Fruit fly (Drosophila melanogaster): ENCODE results near the gene CG7164.
A peak's percentile ranks its signal among the peaks of the same experiment; 100 is the strongest.

CG7164 gene

dm6 chr2L:7799804-7800433, 18.7 kb downstream of the CG7164 start, which contains the start of the genes Herp and r2d2 (continued):
- TF ChIP-seq vri (GFP tag; optimal IDR thresholded peaks at IDR 0.05) (peak; percentile 70), CG8632 (GFP tag; optimal IDR thresholded peaks at IDR 0.05) (peak; percentile 77), Eip93F (GFP tag; optimal IDR thresholded peaks at IDR 0.05) (no peak), Met (GFP tag; optimal IDR thresholded peaks at IDR 0.05) (peak; percentile 90), Ets96B (tag; optimal IDR thresholded peaks at IDR 0.05) (peak; percentile 86), CG34406 (GFP tag; optimal IDR thresholded peaks at IDR 0.05) (peak; percentile 71), Sox102F (GFP tag; optimal IDR thresholded peaks at IDR 0.05) (peak; percentile 81), CG7368 (GFP tag; optimal IDR thresholded peaks at IDR 0.05) (peak; percentile 84), Ets21C (GFP tag; optimal IDR thresholded peaks at IDR 0.05) (peak; percentile 86), CG1621 (tag; optimal IDR thresholded peaks at IDR 0.05) (peak; percentile 79), fd59A (GFP tag; optimal IDR thresholded peaks at IDR 0.05) (peak; percentile 77), Hr38 (GFP tag; optimal IDR thresholded peaks at IDR 0.05) (no peak), Smox (GFP tag; optimal IDR thresholded peaks at IDR 0.05) (no peak), CG6854 (GFP tag; optimal IDR thresholded peaks at IDR 0.05) (peak; percentile 82), spab (GFP tag; optimal IDR thresholded peaks at IDR 0.05) (peak; percentile 65), CG4318 (GFP tag; optimal IDR thresholded peaks at IDR 0.05) (peak; percentile 73), CG15336 (GFP tag; IDR thresholded peaks at IDR 0.05) (peak; percentile 76; the same call in 1 of the 2 replicates), Hr4 (GFP tag; optimal IDR thresholded peaks at IDR 0.05) (peak; percentile 90), CG9139 (GFP tag; optimal IDR thresholded peaks at IDR 0.05) (peak; percentile 77), CG32006 (GFP tag; optimal IDR thresholded peaks at IDR 0.05) (peak; percentile 84), CG10631 (GFP tag; optimal IDR thresholded peaks at IDR 0.05) (peak; percentile 88), CG8319 (GFP tag; optimal IDR thresholded peaks at IDR 0.05) (peak; percentile 49), dsx (GFP tag; optimal IDR thresholded peaks at IDR 0.05; ENCODE audit: poor library complexity, severe bottlenecking) (peak; percentile 77), esn (GFP tag; optimal IDR thresholded peaks at IDR 0.05) (peak; percentile 90), CG6792 (GFP tag; optimal IDR thresholded peaks at IDR 0.05) (peak; percentile 84), net (GFP tag; optimal IDR thresholded peaks at IDR 0.05) (peak; percentile 77), Gug (GFP tag; IDR thresholded peaks at IDR 0.05) (peak; percentile 86), fkh (GFP tag; optimal IDR thresholded peaks at IDR 0.05) (peak; percentile 72), CG3032 (tag; optimal IDR thresholded peaks at IDR 0.05) (peak; percentile 87), CG6808 (GFP tag; optimal IDR thresholded peaks at IDR 0.05) (peak; percentile 83), CG8119 (GFP tag; IDR thresholded peaks at IDR 0.05) (peak; percentile 70), salr (GFP tag; optimal IDR thresholded peaks at IDR 0.05) (peak; percentile 69 to 83), topi (GFP tag; optimal IDR thresholded peaks at IDR 0.05) (peak; percentile 87), pdm3 (GFP tag; optimal IDR thresholded peaks at IDR 0.05) (peak; percentile 86), CG16779 (tag; optimal IDR thresholded peaks at IDR 0.05) (peak; percentile 81), Lpt (GFP tag; optimal IDR thresholded peaks at IDR 0.05) (peak; percentile 77), Eip75B (GFP tag; optimal IDR thresholded peaks at IDR 0.05) (peak; percentile 87), Blimp-1 (GFP tag; optimal IDR thresholded peaks at IDR 0.05) (peak; percentile 73), Sox14 (GFP tag; optimal IDR thresholded peaks at IDR 0.05) (peak; percentile 89), acj6 (GFP tag; optimal IDR thresholded peaks at IDR 0.05) (peak; percentile 90)

DNA sequence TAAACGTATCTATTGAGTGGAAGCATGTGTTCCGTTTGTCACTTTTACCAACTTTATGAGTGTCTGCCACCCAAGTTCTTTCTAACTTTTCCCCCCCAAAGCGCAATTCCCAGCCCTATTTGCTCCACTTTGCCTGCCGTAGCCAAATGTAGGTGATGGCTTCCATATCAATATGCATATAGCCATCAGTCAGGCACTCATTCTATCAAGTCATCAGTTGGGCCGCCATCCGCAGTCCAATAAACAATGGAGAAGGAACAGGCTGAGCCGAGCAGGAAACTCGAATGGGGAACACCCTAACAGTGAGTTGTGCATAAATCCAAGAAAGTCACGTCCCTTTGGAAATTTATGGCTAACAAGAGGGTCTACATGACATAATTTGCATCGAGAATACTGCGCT, 26.3 kb downstream of the CG7164 start:
- TF ChIP-seq CG31627 (GFP tag; optimal IDR thresholded peaks at IDR 0.05) = no peak
- no peak for TF ChIP-seq Blimp-1 (GFP tag; optimal IDR thresholded peaks at IDR 0.05)
- TF ChIP-seq Sox15 (GFP tag; optimal IDR thresholded peaks at IDR 0.05) = no peak
- no peak for TF ChIP-seq acj6 (GFP tag; optimal IDR thresholded peaks at IDR 0.05)
